Worm (Caenorhabditis elegans): Measurements from ENCODE around the gene F09E5.3.
A peak's percentile ranks its signal among the peaks of the same experiment; 100 is the strongest.

The F09E5.3 gene

ce11 chrII:5398779-5399178, 25.0 kb downstream of the F09E5.3 start, which contains the start of gene fbxl-3:
fbxl-3 (minus strand) TSS chrII:5398902.
- peak; percentile 83; the same call in 1 of the 2 replicates for TF ChIP-seq hmg-1.2 (GFP tag; IDR thresholded peaks at IDR 0.05)
- TF ChIP-seq nhr-90 (tag; optimal IDR thresholded peaks at IDR 0.05): no peak

DNA sequence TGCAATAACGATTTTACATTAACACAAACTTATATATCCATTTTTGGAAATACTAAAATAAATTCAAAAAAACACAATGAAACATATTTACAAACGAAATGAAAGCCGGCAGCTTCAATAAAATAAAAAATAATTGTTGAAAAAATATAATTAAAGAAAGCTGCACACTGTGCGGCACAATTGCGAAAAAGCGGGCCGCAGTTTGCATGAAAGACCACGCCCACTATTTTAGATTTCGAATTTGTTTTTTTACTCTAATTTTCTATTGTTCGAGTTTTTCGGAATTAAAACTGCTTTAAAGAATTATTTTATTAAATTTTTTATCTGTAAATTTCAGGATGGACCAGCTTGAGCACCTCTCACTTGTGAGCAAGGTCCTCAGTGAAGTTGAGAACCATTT, 25.4 kb downstream of the F09E5.3 start, which contains the start of gene mog-5:
Gene mog-5, plus strand, starts transcription at position 338 of the 400 bp plus-strand sequence.
- TF ChIP-seq snpc-1.3 (tag; optimal IDR thresholded peaks at IDR 0.05; ENCODE audit: insufficient read depth): peak; percentile 23
- TF ChIP-seq rpc-1 (optimal IDR thresholded peaks at IDR 0.05): peak; percentile 14
- TF ChIP-seq rpc-1 (tag; optimal IDR thresholded peaks at IDR 0.05): no peak
- peak; percentile 22 for TF ChIP-seq pha-4 (tag; optimal IDR thresholded peaks at IDR 0.05)
- no peak for TF ChIP-seq ceh-100 (GFP tag; IDR thresholded peaks at IDR 0.05)

ce11 chrII:5407548-5407947, 33.8 kb downstream of the F09E5.3 start, which contains the start of gene clec-141:
clec-141 (minus strand) TSS chrII:5407648.
- TF ChIP-seq rec-8 (tag; optimal IDR thresholded peaks at IDR 0.05): no peak
- TF ChIP-seq F22D6.2 (tag; optimal IDR thresholded peaks at IDR 0.05): no peak
- no peak for TF ChIP-seq pha-4 (tag; optimal IDR thresholded peaks at IDR 0.05)
- TF ChIP-seq F57C9.4 (tag; optimal IDR thresholded peaks at IDR 0.05): no peak
- TF ChIP-seq lag-1 (GFP tag; IDR thresholded peaks at IDR 0.05): no peak
- TF ChIP-seq xnd-1 (tag; optimal IDR thresholded peaks at IDR 0.05): no peak
- no peak for TF ChIP-seq madf-10 (tag; optimal IDR thresholded peaks at IDR 0.05)
- TF ChIP-seq ztf-25 (GFP tag; IDR thresholded peaks at IDR 0.05): no peak
- TF ChIP-seq B0336.3 (GFP tag; IDR thresholded peaks at IDR 0.05): no peak

DNA sequence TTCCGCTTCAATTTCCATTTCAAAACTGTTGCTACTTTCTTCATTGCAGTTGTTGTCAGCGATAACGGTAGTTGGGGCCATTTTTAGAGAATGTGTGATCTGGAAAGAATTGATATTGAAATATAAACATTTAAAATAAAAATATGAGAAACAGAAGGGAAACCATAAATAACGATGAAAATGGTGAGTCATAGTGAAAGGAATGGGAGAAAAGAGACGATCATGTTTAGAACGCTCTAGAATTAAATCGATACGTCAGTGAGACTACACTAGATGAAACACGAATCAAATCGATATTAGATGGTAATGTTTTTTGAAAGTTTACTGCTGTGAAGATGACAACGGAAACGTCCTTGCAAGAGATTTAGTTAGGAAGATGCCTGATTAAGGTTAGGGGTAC, 35.1 kb downstream of the F09E5.3 start, which contains the start of the genes EEED8.12 and EEED8.4:
Gene EEED8.12, minus strand, starts transcription at position 101 of the 400 bp plus-strand sequence.
Gene EEED8.4, plus strand, starts transcription at position 396 of the 400 bp plus-strand sequence.
- TF ChIP-seq Y53F4B.3 (GFP tag; IDR thresholded peaks at IDR 0.05) (no peak), hsf-1 (GFP tag; IDR thresholded peaks at IDR 0.05) (no peak), F57A8.1 (GFP tag; optimal IDR thresholded peaks at IDR 0.05) (no peak), egrh-3 (GFP tag; IDR thresholded peaks at IDR 0.05) (no peak), attf-6 (GFP tag; IDR thresholded peaks at IDR 0.05) (no peak), attf-3 (GFP tag; conservative IDR thresholded peaks at IDR 0.05) (no peak)

ce11 chrII:5412467-5412866, 38.7 kb downstream of the F09E5.3 start, which contains the start of the genes EEED8.13 and EEED8.18:
EEED8.13 (minus strand) TSS chrII:5412567.
EEED8.18 (minus strand) TSS chrII:5412610.
- TF ChIP-seq gei-17 (GFP tag; optimal IDR thresholded peaks at IDR 0.05) (no peak), madf-6 (GFP tag; IDR thresholded peaks at IDR 0.05) (no peak), aptf-2 (GFP tag; conservative IDR thresholded peaks at IDR 0.05) (no peak), fkh-3 (tag; optimal IDR thresholded peaks at IDR 0.05) (no peak), rpc-1 (optimal IDR thresholded peaks at IDR 0.05) (no peak), rpc-1 (tag; optimal IDR thresholded peaks at IDR 0.05) (no peak), dox-1 (GFP tag; IDR thresholded peaks at IDR 0.05) (no peak), egrh-3 (GFP tag; IDR thresholded peaks at IDR 0.05) (no peak), F22D6.2 (tag; optimal IDR thresholded peaks at IDR 0.05) (no peak), snpc-1.3 (tag; optimal IDR thresholded peaks at IDR 0.05; ENCODE audit: insufficient read depth) (no peak), xnd-1 (tag; optimal IDR thresholded peaks at IDR 0.05) (no peak), C06A6.2 (GFP tag; conservative IDR thresholded peaks at IDR 0.05) (no peak), ama-1 (optimal IDR thresholded peaks at IDR 0.05) (no peak), ama-1 (GFP tag; optimal IDR thresholded peaks at IDR 0.05) (no peak), die-1 (tag; optimal IDR thresholded peaks at IDR 0.05) (no peak), rcor-1 (GFP tag; IDR thresholded peaks at IDR 0.05) (no peak), T07F8.4 (tag; optimal IDR thresholded peaks at IDR 0.05) (no peak), nhr-27 (tag; optimal IDR thresholded peaks at IDR 0.05) (no peak), Y53G8AR.9 (GFP tag; conservative IDR thresholded peaks at IDR 0.05) (no peak), pbrm-1 (GFP tag; IDR thresholded peaks at IDR 0.05) (no peak), unc-62 (GFP tag; optimal IDR thresholded peaks at IDR 0.05) (no peak), Y53F4B.3 (GFP tag; IDR thresholded peaks at IDR 0.05) (no peak)

Data from whole organism, young adult.